Worm (Caenorhabditis elegans): Measurements from ENCODE around the gene srt-20.

ce11 chrV:4315057-4315456 lies 36.4 kb upstream of the srt-20 start, which contains the start of gene srh-192:
- TF ChIP-seq ceh-16 (tag; optimal IDR thresholded peaks at IDR 0.05) = no peak
- no peak for TF ChIP-seq snpc-4 (tag; optimal IDR thresholded peaks at IDR 0.05)
- TF ChIP-seq lin-13 (GFP tag; optimal IDR thresholded peaks at IDR 0.05) = no peak
- no peak for TF ChIP-seq lsy-2 (tag; optimal IDR thresholded peaks at IDR 0.05)
- no peak for TF ChIP-seq nhr-12 (tag; optimal IDR thresholded peaks at IDR 0.05)
- TF ChIP-seq skn-1 (tag; optimal IDR thresholded peaks at IDR 0.05) = no peak
- no peak for TF ChIP-seq ama-1 (optimal IDR thresholded peaks at IDR 0.05)
- no peak for TF ChIP-seq unc-62 (GFP tag; optimal IDR thresholded peaks at IDR 0.05)

All from whole organism, L2 larva.